Fruit fly (Drosophila melanogaster): Measurements from ENCODE around the gene CG10646.

CG10646 gene

DNA sequence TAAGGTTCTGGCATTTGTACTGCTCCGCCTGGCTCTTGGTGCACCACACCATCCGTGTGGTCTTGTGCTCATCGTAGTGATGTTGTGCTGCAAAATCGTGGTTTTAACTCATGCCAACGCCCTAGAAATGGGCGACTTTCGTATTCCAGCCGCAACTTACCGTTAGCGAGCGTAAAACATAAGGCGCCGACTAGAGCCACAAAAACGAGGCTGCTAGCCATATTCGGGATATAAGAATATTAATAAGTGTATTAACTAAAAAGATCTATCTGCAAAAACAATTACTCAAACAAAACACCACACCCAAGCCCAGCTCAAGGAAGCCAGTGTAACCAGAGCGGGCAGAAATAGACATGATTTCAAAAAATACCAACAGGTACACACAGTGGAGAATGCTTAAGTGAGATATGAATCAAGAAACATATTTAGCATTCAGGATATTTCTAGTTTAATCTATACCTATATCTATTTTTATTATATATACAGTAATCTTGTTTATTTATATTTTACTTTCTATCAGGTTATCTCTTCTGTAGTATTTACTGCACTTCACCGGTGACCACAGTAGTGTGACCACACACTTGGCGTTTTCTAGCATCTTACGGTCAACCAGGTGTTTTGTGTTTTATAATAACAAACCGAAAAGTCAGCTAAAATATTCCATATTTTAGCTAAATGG, 29.8 kb upstream of the CG10646 start, which contains the start of the genes Tsf2 and CG34242 (continued):
- TF ChIP-seq CG42726 (GFP tag; IDR thresholded peaks at IDR 0.05; ENCODE audit: partially characterized antibody) (no peak), ssp (GFP tag; IDR thresholded peaks at IDR 0.05) (peak; percentile 88), nerfin-2 (GFP tag; IDR thresholded peaks at IDR 0.05; ENCODE audit: partially characterized antibody) (no peak), CG14441 (GFP tag; IDR thresholded peaks at IDR 0.05) (peak; percentile 92), Pdp1 (GFP tag; optimal IDR thresholded peaks at IDR 0.05) (peak in 1 of 2 experiments; percentile 26), CG4282 (GFP tag; optimal IDR thresholded peaks at IDR 0.05) (no peak), CG14860 (GFP tag; IDR thresholded peaks at IDR 0.05; ENCODE audit: partially characterized antibody) (no peak), hkb (optimal IDR thresholded peaks at IDR 0.05) (no peak), hkb (GFP tag; IDR thresholded peaks at IDR 0.05) (peak; percentile 85), Hand (GFP tag; optimal IDR thresholded peaks at IDR 0.05) (no peak), Gsc (GFP tag; IDR thresholded peaks at IDR 0.05) (peak; percentile 63; the same call in 1 of the 2 replicates), hb (GFP tag; IDR thresholded peaks at IDR 0.05; ENCODE audit: partially characterized antibody) (no peak), Sin3A (optimal IDR thresholded peaks at IDR 0.05) (peak; percentile 1), wdn (GFP tag; IDR thresholded peaks at IDR 0.05) (peak; percentile 62; the same call in 1 of the 2 replicates), CG43689 (GFP tag; IDR thresholded peaks at IDR 0.05) (no peak), sim (GFP tag; IDR thresholded peaks at IDR 0.05) (peak; percentile 58; the same call in 1 of the 2 replicates), luna (GFP tag; optimal IDR thresholded peaks at IDR 0.05) (no peak), knrl (GFP tag; IDR thresholded peaks at IDR 0.05; ENCODE audit: partially characterized antibody) (no peak), Hey (tag; optimal IDR thresholded peaks at IDR 0.05) (no peak), CG3995 (GFP tag; optimal IDR thresholded peaks at IDR 0.05) (peak; percentile 61), fu2 (GFP tag; optimal IDR thresholded peaks at IDR 0.05) (no peak), H15 (GFP tag; IDR thresholded peaks at IDR 0.05) (peak; percentile 81; the same call in 2 of the 3 replicates), Ravus (GFP tag; IDR thresholded peaks at IDR 0.05) (peak; percentile 50; the same call in 1 of the 2 replicates), grn (GFP tag; optimal IDR thresholded peaks at IDR 0.05) (no peak), CG17568 (GFP tag; optimal IDR thresholded peaks at IDR 0.05) (no peak), wor (GFP tag; IDR thresholded peaks at IDR 0.05) (no peak), Scr (GFP tag; IDR thresholded peaks at IDR 0.05; ENCODE audit: partially characterized antibody) (no peak; the same call in 1 of the 2 replicates), Mad (GFP tag; optimal IDR thresholded peaks at IDR 0.05) (no peak), emc (GFP tag; optimal IDR thresholded peaks at IDR 0.05) (no peak), Dp (GFP tag; optimal IDR thresholded peaks at IDR 0.05) (peak; percentile 25), CG18262 (tag; optimal IDR thresholded peaks at IDR 0.05) (peak; percentile 85), CG6272 (GFP tag; IDR thresholded peaks at IDR 0.05) (peak; percentile 91), Jarid2 (GFP tag; optimal IDR thresholded peaks at IDR 0.05) (no peak), CG33557 (GFP tag; optimal IDR thresholded peaks at IDR 0.05) (no peak), CG31441 (GFP tag; IDR thresholded peaks at IDR 0.05) (peak; percentile 89), CG1792 (GFP tag; optimal IDR thresholded peaks at IDR 0.05) (no peak), CG17912 (GFP tag; optimal IDR thresholded peaks at IDR 0.05) (no peak), CrebB (tag; optimal IDR thresholded peaks at IDR 0.05) (no peak), chif (GFP tag; optimal IDR thresholded peaks at IDR 0.05) (no peak), Ssrp (tag; optimal IDR thresholded peaks at IDR 0.05) (peak; percentile 21), ems (GFP tag; optimal IDR thresholded peaks at IDR 0.05) (no peak), ken (GFP tag; IDR thresholded peaks at IDR 0.05) (peak; percentile 77; the same call in 2 of the 3 replicates), CG9932 (GFP tag; IDR thresholded peaks at IDR 0.05) (peak; percentile 96), Hr39 (optimal IDR thresholded peaks at IDR 0.05) (no peak), Atf6 (GFP tag; IDR thresholded peaks at IDR 0.05) (peak; percentile 92), peb (GFP tag; IDR thresholded peaks at IDR 0.05) (peak; percentile 89), gro (GFP tag; optimal IDR thresholded peaks at IDR 0.05) (no peak), Max (GFP tag; optimal IDR thresholded peaks at IDR 0.05) (peak; percentile 70), HLH3B (GFP tag; IDR thresholded peaks at IDR 0.05) (peak; percentile 93), CG17359 (tag; optimal IDR thresholded peaks at IDR 0.05) (peak; percentile 92), ewg (GFP tag; optimal IDR thresholded peaks at IDR 0.05) (no peak)
